Fruit fly (Drosophila melanogaster) whole organism, embryonic: Measurements from ENCODE around the gene Prp39.

ENCODE experiments used
- Ada2b ChIP-seq: fragments of 200-800 bp; sonication (Bioruptor generic); IDR thresholded peaks from 2 replicates; pipeline ENCODE4 v1.3.6; 2022; ENCODE audit warnings: missing biosample characterization, missing genetic modification characterization
- B-H2 ChIP-seq: fragments of 200-800 bp; sonication (Bioruptor generic); optimal IDR thresholded peaks from 2 replicates; lab custom pipeline; 2018; ENCODE audit warnings: missing biosample characterization, mild to moderate bottlenecking, missing genetic modification characterization
- Blimp-1 ChIP-seq: fragments of 200-800 bp; sonication (Bioruptor generic); optimal IDR thresholded peaks from 3 replicates; lab custom pipeline; 2018; ENCODE audit warnings: missing biosample characterization, missing genetic modification characterization, mild to moderate bottlenecking, moderate library complexity, missing genetic modification reagents
- CG10654 ChIP-seq: fragments of 200-800 bp; sonication (Bioruptor generic); optimal IDR thresholded peaks from 2 replicates; lab custom pipeline; 2016; ENCODE audit warnings: missing biosample characterization, missing genetic modification characterization
- CG11560 ChIP-seq: fragments of 200-800 bp; sonication (Bioruptor generic); IDR thresholded peaks from 3 replicates; pipeline ENCODE4 v1.3.6; 2022; ENCODE audit warnings: missing biosample characterization, missing genetic modification characterization
- CG12104 ChIP-seq: fragments of 200-800 bp; sonication (Bioruptor generic); optimal IDR thresholded peaks from 3 replicates; lab custom pipeline; 2016; ENCODE audit warnings: missing biosample characterization, missing genetic modification characterization
- CG12299 ChIP-seq: fragments of 200-800 bp; sonication (Bioruptor generic); optimal IDR thresholded peaks from 2 replicates; lab custom pipeline; 2018; ENCODE audit warnings: missing biosample characterization, mild to moderate bottlenecking, missing genetic modification characterization
- CG1602 ChIP-seq: fragments of 200-800 bp; sonication (Bioruptor generic); optimal IDR thresholded peaks from 3 replicates; lab custom pipeline; 2016; ENCODE audit warnings: missing biosample characterization, missing genetic modification characterization
- CG17186 ChIP-seq: fragments of 200-800 bp; sonication (Bioruptor generic); optimal IDR thresholded peaks from 3 replicates; lab custom pipeline; 2017; ENCODE audit warnings: missing biosample characterization, missing genetic modification reagents, missing genetic modification characterization
- CG30403 ChIP-seq: fragments of 200-800 bp; sonication (Bioruptor generic); optimal IDR thresholded peaks from 3 replicates; lab custom pipeline; 2016; ENCODE audit warnings: missing biosample characterization, missing genetic modification characterization
- CG34376 ChIP-seq: fragments of 200-800 bp; sonication (Bioruptor generic); optimal IDR thresholded peaks from 2 replicates; lab custom pipeline; 2018; ENCODE audit warnings: missing biosample characterization, mild to moderate bottlenecking, missing genetic modification characterization
- CG4820 ChIP-seq: fragments of 200-800 bp; sonication (Bioruptor generic); optimal IDR thresholded peaks from 3 replicates; lab custom pipeline; 2016; ENCODE audit warnings: missing biosample characterization, missing genetic modification characterization
- CG6813 ChIP-seq: fragments of 200-800 bp; sonication (Bioruptor generic); optimal IDR thresholded peaks from 2 replicates; lab custom pipeline; 2017; ENCODE audit warnings: missing biosample characterization, missing genetic modification characterization, mild to moderate bottlenecking, moderate library complexity, missing genetic modification reagents
- CG7839 ChIP-seq: fragments of 200-800 bp; sonication (Bioruptor generic); optimal IDR thresholded peaks from 3 replicates; lab custom pipeline; 2018; ENCODE audit warnings: missing biosample characterization, mild to moderate bottlenecking, missing genetic modification characterization, moderate library complexity
- CG8290 ChIP-seq, 3 experiments: fragments of 200-800 bp; sonication (Bioruptor generic); optimal IDR thresholded peaks; 2 replicates each; lab custom pipeline; 2016 to 2019; ENCODE audit warnings: missing biosample characterization in 3 of 3, missing genetic modification characterization in 3 of 3, mild to moderate bottlenecking in 2 of 3, moderate library complexity in 1 of 3
- CoRest ChIP-seq: fragments of 200-800 bp; sonication (Bioruptor generic); optimal IDR thresholded peaks from 3 replicates; lab custom pipeline; 2018; ENCODE audit warnings: missing biosample characterization, mild to moderate bottlenecking, missing genetic modification characterization, moderate library complexity
- Dip2 ChIP-seq: fragments of 200-800 bp; sonication (Bioruptor generic); IDR thresholded peaks from 2 replicates; pipeline ENCODE4 v1.3.6; 2022; ENCODE audit warnings: missing biosample characterization, missing genetic modification characterization
- Doc3 ChIP-seq: fragments of 200-800 bp; sonication (Bioruptor generic); IDR thresholded peaks from 3 replicates; pipeline ENCODE4 v1.3.6; 2022; ENCODE audit warnings: missing biosample characterization, missing genetic modification characterization; ENCODE audit not compliant: partially characterized antibody
- Dref ChIP-seq: fragments of 200-800 bp; sonication (Bioruptor generic); IDR thresholded peaks from 2 replicates; pipeline ENCODE4 v1.3.6; 2022; ENCODE audit warnings: missing biosample characterization, missing genetic modification characterization
- E2f1 ChIP-seq: fragments of 200-800 bp; sonication (Bioruptor generic); IDR thresholded peaks from 2 replicates; pipeline ENCODE4 v1.3.6; 2022; ENCODE audit warnings: missing biosample characterization, missing genetic modification characterization
- GATAe ChIP-seq: fragments of 200-800 bp; sonication (Bioruptor generic); conservative IDR thresholded peaks from 2 replicates; pipeline ENCODE4 v1.3.6; 2022; ENCODE audit warnings: missing biosample characterization, missing genetic modification characterization
- HmgD ChIP-seq: fragments of 200-800 bp; sonication (Bioruptor generic); optimal IDR thresholded peaks from 3 replicates; lab custom pipeline; 2016; ENCODE audit warnings: missing biosample characterization, missing genetic modification characterization
- HmgZ ChIP-seq: fragments of 200-800 bp; sonication (Bioruptor generic); optimal IDR thresholded peaks from 2 replicates; lab custom pipeline; 2018; ENCODE audit warnings: missing biosample characterization, mild to moderate bottlenecking, missing genetic modification characterization
- Hr51 ChIP-seq, 2 experiments: fragments of 200-800 bp; sonication (Bioruptor generic); optimal IDR thresholded peaks; 2 replicates in 1 of 2; 3 replicates in 1 of 2; lab custom pipeline; 2016 to 2018; ENCODE audit warnings: missing biosample characterization in 2 of 2, missing genetic modification characterization in 2 of 2, mild to moderate bottlenecking in 1 of 2, moderate library complexity in 1 of 2
- Med ChIP-seq: fragments of 200-800 bp; sonication (Bioruptor generic); peaks from one replicate; lab custom pipeline; 2016; ENCODE audit warnings: missing biosample characterization, missing genetic modification characterization, mild to moderate bottlenecking, inconsistent platforms, moderate library complexity
- Nf-YC ChIP-seq: fragments of 200-800 bp; optimal IDR thresholded peaks from 3 replicates; lab custom pipeline; 2019; ENCODE audit warnings: missing biosample characterization, mild to moderate bottlenecking, missing genetic modification characterization, moderate library complexity
- Pdp1 ChIP-seq, 2 experiments: fragments of 200-800 bp; sonication (Bioruptor generic); optimal IDR thresholded peaks; 3 replicates each; lab custom pipeline; 2016; ENCODE audit warnings: missing biosample characterization in 2 of 2, missing genetic modification characterization in 2 of 2, mild to moderate bottlenecking in 1 of 2, moderate library complexity in 1 of 2
- az2 ChIP-seq: fragments of 200-800 bp; sonication (Bioruptor generic); optimal IDR thresholded peaks from 3 replicates; lab custom pipeline; 2016; ENCODE audit warnings: missing biosample characterization, missing genetic modification characterization
- bsh ChIP-seq, 2 experiments: fragments of 200-800 bp; sonication (Bioruptor generic); optimal IDR thresholded peaks; 2 replicates each; lab custom pipeline; 2017 to 2018; ENCODE audit warnings: mild to moderate bottlenecking in 2 of 2, missing biosample characterization in 2 of 2, missing genetic modification characterization in 2 of 2, moderate library complexity in 1 of 2
- cg ChIP-seq: fragments of 200-800 bp; sonication (Bioruptor generic); optimal IDR thresholded peaks from 3 replicates; lab custom pipeline; 2019; ENCODE audit warnings: missing biosample characterization, mild to moderate bottlenecking, missing genetic modification characterization, moderate library complexity
- chinmo ChIP-seq: fragments of 200-800 bp; sonication (Bioruptor generic); IDR thresholded peaks from 4 replicates; pipeline ENCODE4 v1.3.6; 2022; ENCODE audit warnings: missing biosample characterization, missing genetic modification characterization; ENCODE audit not compliant: partially characterized antibody
- ci ChIP-seq: fragments of 200-800 bp; sonication (Bioruptor generic); IDR thresholded peaks from 3 replicates; pipeline ENCODE4 v1.3.6; 2022; ENCODE audit warnings: missing biosample characterization, missing genetic modification characterization
- corto ChIP-seq: fragments of 200-800 bp; sonication (Bioruptor generic); optimal IDR thresholded peaks from 2 replicates; lab custom pipeline; 2016; ENCODE audit warnings: missing biosample characterization, mild to moderate bottlenecking, missing genetic modification characterization, moderate library complexity
- exex ChIP-seq: fragments of 200-800 bp; sonication (Bioruptor generic); optimal IDR thresholded peaks from 4 replicates; lab custom pipeline; 2018; ENCODE audit warnings: missing biosample characterization, mild to moderate bottlenecking, missing genetic modification characterization, moderate library complexity
- ftz-f1 ChIP-seq: fragments of 200-800 bp; sonication (Bioruptor generic); optimal IDR thresholded peaks from 2 replicates; lab custom pipeline; 2016; ENCODE audit warnings: missing biosample characterization, missing genetic modification characterization
- mirr ChIP-seq: fragments of 200-800 bp; sonication (Bioruptor generic); optimal IDR thresholded peaks from 3 replicates; lab custom pipeline; 2018; ENCODE audit warnings: missing biosample characterization, mild to moderate bottlenecking, missing genetic modification characterization
- pan ChIP-seq, 4 experiments: fragments of >200 bp in 3 of 4; fragments of 200-800 bp in 1 of 4; sonication (Bioruptor generic) in 1 of 4; optimal IDR thresholded peaks in 3 of 4; IDR thresholded peaks in 1 of 4; 2 replicates each; pipeline versions ENCODE4 v1.3.6 to Lab custom; 2017 to 2022; ENCODE audit warnings: missing biosample characterization in 2 of 4, missing genetic modification characterization in 2 of 4, mixed read lengths in 1 of 4
- phol ChIP-seq: fragments of 200-800 bp; sonication (Bioruptor generic); optimal IDR thresholded peaks from 3 replicates; lab custom pipeline; 2018; ENCODE audit warnings: missing biosample characterization, mild to moderate bottlenecking, missing genetic modification characterization, moderate library complexity
- sd ChIP-seq: fragments of 200-800 bp; sonication (Bioruptor generic); optimal IDR thresholded peaks from 3 replicates; lab custom pipeline; 2018; ENCODE audit warnings: missing biosample characterization, mild to moderate bottlenecking, missing genetic modification characterization, moderate library complexity
- sens ChIP-seq: fragments of 200-800 bp; sonication (Bioruptor generic); peaks from one replicate; lab custom pipeline; 2016; ENCODE audit warnings: missing biosample characterization, missing genetic modification characterization
- slbo ChIP-seq: fragments of 200-800 bp; sonication (Bioruptor generic); IDR thresholded peaks from 2 replicates; pipeline ENCODE4 v1.3.6; 2022; ENCODE audit warnings: missing biosample characterization, missing genetic modification characterization
- stc ChIP-seq: fragments of 200-800 bp; sonication (Bioruptor generic); IDR thresholded peaks from 2 replicates; pipeline ENCODE4 v1.3.6; 2022; ENCODE audit warnings: missing biosample characterization, missing genetic modification characterization
- sug ChIP-seq: fragments of 200-800 bp; optimal IDR thresholded peaks from 2 replicates; lab custom pipeline; 2019; ENCODE audit warnings: missing biosample characterization, mild to moderate bottlenecking, missing genetic modification characterization, moderate library complexity
- tin ChIP-seq: fragments of 200-800 bp; sonication (Bioruptor generic); optimal IDR thresholded peaks from 3 replicates; lab custom pipeline; 2016; ENCODE audit warnings: missing biosample characterization, missing genetic modification characterization
- vfl ChIP-seq: fragments of 200-800 bp; sonication (Bioruptor generic); optimal IDR thresholded peaks from 2 replicates; lab custom pipeline; 2016; ENCODE audit warnings: missing biosample characterization, missing genetic modification characterization
- vvl ChIP-seq: fragments of 200-800 bp; sonication (Bioruptor generic); IDR thresholded peaks from 2 replicates; pipeline ENCODE4 v1.3.6; 2022; ENCODE audit warnings: missing biosample characterization, missing genetic modification characterization

Gene Prp39

DNA sequence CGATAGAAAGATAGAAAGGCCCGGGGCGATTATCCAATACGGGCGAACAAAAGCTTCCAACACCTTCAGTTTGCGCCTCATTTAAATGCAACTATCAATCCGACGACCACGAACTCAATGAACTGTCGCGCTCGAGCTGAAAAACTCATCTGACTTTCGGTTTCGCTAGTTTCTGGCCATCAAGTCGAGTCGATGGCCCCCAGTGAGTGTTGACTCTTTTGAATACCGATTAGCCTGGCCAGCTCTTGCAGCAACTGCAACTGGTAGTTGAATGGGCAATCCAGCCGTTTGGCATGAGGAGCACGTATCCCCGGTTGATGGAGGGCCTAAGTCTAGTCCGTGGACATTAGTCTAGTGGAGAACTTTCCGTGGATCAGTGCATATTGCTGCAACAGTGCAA is 15.3 kb downstream of the Prp39 start:
- TF ChIP-seq bsh (GFP tag; optimal IDR thresholded peaks at IDR 0.05; lab: Kevin White, UChicago), result no peak
- peak in 1 of 2 experiments; percentile 15 for TF ChIP-seq Pdp1 (GFP tag; optimal IDR thresholded peaks at IDR 0.05; lab: Kevin White, UChicago)
- peak; percentile 81 for TF ChIP-seq Blimp-1 (GFP tag; lab: Kevin White, UChicago)
- TF ChIP-seq vvl, result peak; percentile 69; the same call in 1 of the 2 replicates
- no peak for TF ChIP-seq CG7839 (tag; lab: Kevin White, UChicago)
- TF ChIP-seq CG12299 (tag; lab: Kevin White, UChicago), result no peak
- TF ChIP-seq, all 482 proteins: peak for 3

dm6 chr3R:28829328-28829916 is 17.5 kb downstream of the Prp39 start:
- peak; percentile 70 for TF ChIP-seq Med
- TF ChIP-seq sens (GFP tag; lab: Kevin White, UChicago), result peak; percentile 8
- no peak for TF ChIP-seq CG1602 (GFP tag; lab: Kevin White, UChicago)
- TF ChIP-seq cg, result peak; percentile 12
- peak; percentile 12; the same call in 1 of the 2 replicates for TF ChIP-seq stc (GFP tag; lab: Robert Waterston, UW)
- peak; percentile 6 for TF ChIP-seq mirr (GFP tag; lab: Kevin White, UChicago)
- TF ChIP-seq ci (GFP tag; lab: Robert Waterston, UW), result peak; percentile 50; the same call in 2 of the 3 replicates
- TF ChIP-seq B-H2 (GFP tag; lab: Kevin White, UChicago), result peak; percentile 16
- TF ChIP-seq CG6813 (GFP tag; lab: Kevin White, UChicago), result peak; percentile 12
- peak; percentile 88 for TF ChIP-seq sd (tag; lab: Kevin White, UChicago)
- no peak for TF ChIP-seq Dip2 (GFP tag; lab: Robert Waterston, UW)
- TF ChIP-seq slbo (GFP tag; lab: Robert Waterston, UW), result no peak
- TF ChIP-seq CG34376, result peak; percentile 4
- no peak for TF ChIP-seq CG12104 (GFP tag; lab: Kevin White, UChicago)
- TF ChIP-seq CG11560 (tag; lab: Robert Waterston, UW), result no peak
- TF ChIP-seq GATAe (GFP tag; lab: Robert Waterston, UW), result peak; percentile 90
- no peak for TF ChIP-seq CG10654 (GFP tag; lab: Kevin White, UChicago)
- TF ChIP-seq exex (tag; lab: Kevin White, UChicago), result peak; percentile 82
- TF ChIP-seq Doc3, result 0 out of 3 replicates have a peak, but pooled peaks have one; percentile 15
- TF ChIP-seq HmgD (GFP tag; lab: Kevin White, UChicago), result no peak
- TF ChIP-seq Dref (GFP tag; lab: Robert Waterston, UW), result no peak
- peak; percentile 27 for TF ChIP-seq ftz-f1 (GFP tag; lab: Kevin White, UChicago)
- TF ChIP-seq CG8290 (GFP tag; optimal IDR thresholded peaks at IDR 0.05; lab: Kevin White, UChicago), result no peak
- TF ChIP-seq CG8290 (tag; optimal IDR thresholded peaks at IDR 0.05; lab: Kevin White, UChicago), result no peak
- TF ChIP-seq HmgZ (tag; lab: Kevin White, UChicago), result peak; percentile 32
- TF ChIP-seq sug (tag; lab: Kevin White, UChicago), result peak; percentile 73
- peak; percentile 17 for TF ChIP-seq Nf-YC (tag; lab: Kevin White, UChicago)
- TF ChIP-seq chinmo, result 0 out of 4 replicates have a peak, but pooled peaks have one; percentile 64

DNA sequence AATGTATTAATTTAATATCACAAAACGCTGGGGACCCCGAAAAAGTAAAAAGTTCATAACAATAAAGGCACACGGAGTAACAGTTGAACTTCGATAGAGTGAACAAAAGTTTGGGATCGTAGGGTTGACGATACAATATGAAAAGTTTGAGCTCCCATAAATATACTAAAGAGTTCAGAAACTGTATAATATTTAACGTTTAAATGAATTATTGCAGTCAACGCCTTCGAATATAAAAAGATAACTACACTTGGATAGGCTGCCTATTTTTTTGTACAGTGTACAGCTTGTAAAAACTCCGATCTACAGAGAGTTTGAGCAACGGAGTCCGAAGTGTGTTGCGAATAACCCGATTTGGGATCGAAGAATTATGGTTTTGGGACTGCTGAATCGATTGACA is 18.8 kb downstream of the Prp39 start:
- no peak for TF ChIP-seq pan (optimal IDR thresholded peaks at IDR 0.05; lab: Kevin White, UChicago)
- TF ChIP-seq pan (GFP tag; optimal IDR thresholded peaks at IDR 0.05 in 1 of 2, IDR thresholded peaks at IDR 0.05 in 1 of 2), result peak in 1 of 2 experiments; percentile 14
- peak in 1 of 2 experiments; percentile 3 for TF ChIP-seq bsh (GFP tag; optimal IDR thresholded peaks at IDR 0.05; lab: Kevin White, UChicago)
- TF ChIP-seq CG4820 (GFP tag; lab: Kevin White, UChicago), result peak; percentile 23
- TF ChIP-seq Med, result peak; percentile 63
- TF ChIP-seq az2 (GFP tag; lab: Kevin White, UChicago), result peak; percentile 19
- TF ChIP-seq E2f1 (GFP tag; lab: Robert Waterston, UW), result no peak
- peak; percentile 25 for TF ChIP-seq phol (tag; lab: Kevin White, UChicago)
- TF ChIP-seq Blimp-1 (GFP tag; lab: Kevin White, UChicago), result no peak
- no peak for TF ChIP-seq corto (GFP tag; lab: Kevin White, UChicago)
- TF ChIP-seq Hr51 (GFP tag; optimal IDR thresholded peaks at IDR 0.05; lab: Kevin White, UChicago), result peak in 1 of 2 experiments; percentile 47
- peak; percentile 3 for TF ChIP-seq CG30403 (GFP tag; lab: Kevin White, UChicago)
- TF ChIP-seq CG17186 (GFP tag; lab: Kevin White, UChicago), result no peak
- TF ChIP-seq CoRest (tag; lab: Kevin White, UChicago), result peak; percentile 7
- TF ChIP-seq Ada2b (GFP tag; lab: Robert Waterston, UW), result peak; percentile 34
- TF ChIP-seq vfl (GFP tag; lab: Kevin White, UChicago), result no peak
- no peak for TF ChIP-seq tin
